Fruit fly (Drosophila melanogaster) whole organism, prepupa: ENCODE data around the gene CG11149.

ENCODE experiments used
- CG8119 ChIP-seq: fragments of 200-800 bp; sonication (Bioruptor generic); IDR thresholded peaks from 3 replicates; pipeline ENCODE4 v1.3.6; 2022; ENCODE audit warnings: missing biosample characterization, missing genetic modification characterization
- Lpt ChIP-seq: fragments of 200-800 bp; sonication (Bioruptor generic); optimal IDR thresholded peaks from 3 replicates; lab custom pipeline; 2016; ENCODE audit warnings: missing biosample characterization, missing genetic modification characterization
- achi ChIP-seq: fragments of 200-800 bp; sonication (Bioruptor generic); optimal IDR thresholded peaks from 3 replicates; lab custom pipeline; 2016; ENCODE audit warnings: missing biosample characterization, missing genetic modification characterization
- fd59A ChIP-seq: fragments of 200-800 bp; sonication (Bioruptor generic); optimal IDR thresholded peaks from 2 replicates; lab custom pipeline; 2017; ENCODE audit warnings: missing biosample characterization, mild to moderate bottlenecking, missing genetic modification characterization, missing genetic modification reagents

- TF ChIP-seq Lpt (GFP tag; lab: Kevin White, UChicago) (no peak), achi (no peak), fd59A (GFP tag; lab: Kevin White, UChicago) (no peak), CG8119 (no peak)
Observed at dm6 chr2L:5742437-5742836, 21.7 kb upstream of the CG11149 start.
